Worm (Caenorhabditis elegans): ENCODE data around the gene twk-4.
A peak's percentile ranks its signal among the peaks of the same experiment; 100 is the strongest.

The twk-4 gene

DNA sequence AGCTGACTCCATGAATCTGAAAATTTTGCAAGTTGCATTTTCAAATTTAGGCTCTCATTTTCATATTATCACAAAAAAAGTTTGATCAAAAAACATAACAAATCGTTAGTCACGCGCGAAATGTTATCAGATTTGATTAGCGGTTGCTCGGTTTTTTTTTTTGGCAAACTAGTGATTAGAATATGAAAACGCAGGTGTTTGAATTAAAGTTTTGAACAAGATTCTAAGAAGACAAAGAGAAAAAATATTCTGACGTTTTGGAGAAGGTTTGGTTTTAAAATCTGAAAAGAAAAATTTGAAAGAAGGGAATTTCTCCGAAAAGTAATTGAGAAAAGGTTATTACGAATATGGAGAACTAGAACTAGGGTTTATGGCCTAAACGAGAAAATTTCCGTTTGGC, 49.7 kb downstream of the twk-4 start:
- TF ChIP-seq lin-13 (GFP tag; optimal IDR thresholded peaks at IDR 0.05), result no peak
- no peak for TF ChIP-seq lim-7 (GFP tag; IDR thresholded peaks at IDR 0.05)
- no peak for TF ChIP-seq mep-1 (tag; optimal IDR thresholded peaks at IDR 0.05)

DNA sequence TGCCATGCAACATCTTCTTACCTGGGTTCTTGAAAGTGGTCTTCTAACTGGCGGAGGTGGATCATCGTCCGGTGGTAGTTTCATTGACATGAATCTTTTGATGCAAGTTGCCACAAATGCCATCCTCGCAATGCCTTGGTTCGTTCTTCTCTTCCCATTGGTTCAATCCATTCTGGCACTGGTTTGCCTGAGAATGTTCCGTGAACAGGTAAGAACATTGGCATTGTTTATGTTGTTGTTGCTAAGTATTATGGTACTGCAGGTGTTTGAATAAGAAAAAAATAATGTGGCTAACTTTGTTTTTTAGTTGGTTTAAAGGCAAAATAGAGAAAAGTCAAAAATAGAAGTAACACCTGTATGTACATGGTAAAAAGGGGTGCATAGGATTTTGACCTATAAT, 50.3 kb downstream of the twk-4 start:
- TF ChIP-seq lsy-2 (tag; optimal IDR thresholded peaks at IDR 0.05) (no peak), unc-62 (GFP tag; optimal IDR thresholded peaks at IDR 0.05 in 1 of 2) (peak in 1 of 2 experiments; percentile 93), unc-62 (tag; optimal IDR thresholded peaks at IDR 0.05) (no peak)

DNA sequence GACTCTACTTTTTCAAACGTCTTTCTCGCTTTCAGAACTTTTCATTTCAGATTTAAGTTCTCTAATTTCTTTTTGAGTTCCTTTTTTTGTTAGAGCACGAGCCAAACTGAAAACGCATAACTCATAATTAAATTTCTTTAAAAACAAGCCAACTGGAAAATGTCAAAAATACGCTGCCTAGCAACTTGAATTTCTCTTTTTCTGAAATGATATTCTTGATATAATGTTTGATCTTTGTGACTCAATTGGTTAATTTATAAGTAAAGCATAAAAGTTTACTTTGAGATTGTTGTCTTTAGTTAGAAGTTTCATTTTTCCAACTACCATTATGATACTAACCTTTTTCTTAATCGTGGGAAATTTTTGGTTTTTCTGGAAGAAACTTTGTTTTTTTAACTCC, 53.0 kb downstream of the twk-4 start:
- no peak for TF ChIP-seq ZK337.2 (GFP tag; IDR thresholded peaks at IDR 0.05)
- no peak for TF ChIP-seq zfp-2 (tag; optimal IDR thresholded peaks at IDR 0.05)
- TF ChIP-seq nhr-41 (GFP tag; IDR thresholded peaks at IDR 0.05), result no peak
- no peak for TF ChIP-seq F37D6.2 (tag; optimal IDR thresholded peaks at IDR 0.05)
- TF ChIP-seq zag-1 (tag; optimal IDR thresholded peaks at IDR 0.05), result no peak
- TF ChIP-seq unc-62 (GFP tag; optimal IDR thresholded peaks at IDR 0.05 in 1 of 2), result peak in 1 of 2 experiments; percentile 52
- TF ChIP-seq unc-62 (tag; optimal IDR thresholded peaks at IDR 0.05), result no peak
- no peak for TF ChIP-seq aly-2 (tag; optimal IDR thresholded peaks at IDR 0.05)

DNA sequence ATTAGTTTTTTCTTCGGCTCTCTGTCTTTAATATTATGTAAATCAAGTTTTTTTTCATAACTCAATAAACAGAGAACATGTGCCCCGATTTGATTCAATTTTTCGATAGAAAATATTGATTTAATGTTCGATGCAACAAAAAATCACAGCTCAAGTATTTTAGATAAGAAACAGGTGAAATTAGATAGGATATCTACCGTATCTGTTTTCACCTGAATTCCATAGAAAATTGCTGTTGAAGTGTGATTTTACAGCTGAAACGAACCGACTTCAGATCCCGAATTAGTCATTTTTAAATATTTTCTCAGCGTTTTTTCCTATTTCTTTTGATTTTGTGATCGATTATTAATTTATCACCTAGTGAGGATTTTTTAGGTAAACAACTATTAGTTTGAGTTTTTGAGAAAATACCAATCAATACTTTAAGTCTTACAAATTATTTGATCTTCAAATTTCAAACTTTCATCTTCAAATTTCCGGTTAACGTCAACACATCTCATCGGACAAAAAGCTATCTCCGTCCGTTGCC, 54.9 kb downstream of the twk-4 start, which contains the start of gene Y9C2UA.1:
Y9C2UA.1 (plus strand) TSS at position 479 of the 529 bp plus-strand sequence.
- no peak for TF ChIP-seq F10B5.3 (tag; optimal IDR thresholded peaks at IDR 0.05)
- TF ChIP-seq lin-29 (GFP tag; IDR thresholded peaks at IDR 0.05), result no peak
- peak; percentile 42 for TF ChIP-seq aha-1 (tag)
- TF ChIP-seq dmd-8 (GFP tag; IDR thresholded peaks at IDR 0.05), result no peak
- no peak for TF ChIP-seq ZK546.5 (tag; optimal IDR thresholded peaks at IDR 0.05)
- no peak for TF ChIP-seq ztf-11 (tag; optimal IDR thresholded peaks at IDR 0.05)
- TF ChIP-seq dve-1 (tag; optimal IDR thresholded peaks at IDR 0.05; ENCODE audit: insufficient read depth), result no peak

DNA sequence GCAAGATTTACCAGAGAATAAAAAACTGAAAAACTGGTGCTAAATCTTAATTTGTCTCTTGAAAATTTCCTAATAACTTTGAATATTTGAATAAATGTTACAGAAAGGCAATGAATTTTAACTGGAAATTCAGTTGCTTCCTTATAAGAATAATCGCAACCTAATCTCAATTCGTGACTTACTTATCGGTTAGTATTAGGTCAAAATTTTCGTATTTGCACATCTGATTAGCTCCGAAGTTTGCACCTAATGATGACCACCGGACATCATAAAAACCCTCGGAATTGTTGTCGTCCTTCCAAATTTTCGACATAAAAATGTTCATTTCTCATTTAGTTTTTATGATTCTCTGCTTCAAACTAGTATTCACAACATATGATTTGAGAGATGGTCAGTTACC, 56.3 kb downstream of the twk-4 start, which contains the start of gene C16D2.3:
C16D2.3 (plus strand) TSS at position 301 of the 400 bp plus-strand sequence.
- TF ChIP-seq lin-38 (GFP tag; IDR thresholded peaks at IDR 0.05), result no peak
- TF ChIP-seq F49E8.2 (tag; optimal IDR thresholded peaks at IDR 0.05; ENCODE audit: borderline replicate concordance), result no peak
- TF ChIP-seq lir-3 (tag; optimal IDR thresholded peaks at IDR 0.05), result no peak
- TF ChIP-seq spr-3 (GFP tag; optimal IDR thresholded peaks at IDR 0.05), result no peak
- TF ChIP-seq zfp-3 (GFP tag; conservative IDR thresholded peaks at IDR 0.05), result no peak
- no peak for TF ChIP-seq ctbp-1 (GFP tag; IDR thresholded peaks at IDR 0.05)
- TF ChIP-seq lin-13 (GFP tag; optimal IDR thresholded peaks at IDR 0.05), result no peak
- TF ChIP-seq daf-8 (GFP tag; IDR thresholded peaks at IDR 0.05), result no peak

DNA sequence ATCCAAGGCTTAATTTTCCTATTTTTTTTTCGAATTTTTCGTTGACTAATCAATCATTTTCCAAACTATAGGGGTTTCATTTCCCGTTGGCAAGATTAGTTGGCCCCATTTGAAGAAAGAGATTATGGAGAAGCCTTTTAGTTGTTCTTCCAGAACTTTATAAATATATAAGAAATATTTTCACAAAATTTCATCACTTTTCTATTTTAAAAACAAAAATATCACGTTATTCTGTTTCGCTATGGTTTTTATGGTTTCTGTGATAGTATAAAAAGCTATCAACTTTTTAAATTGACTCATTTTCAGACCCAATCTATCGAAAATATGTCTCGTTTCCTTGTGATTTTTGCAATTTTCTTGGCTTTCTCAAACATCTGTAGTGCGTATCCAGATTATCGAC, 58.2 kb downstream of the twk-4 start, which contains the start of gene nlp-78:
nlp-78 (plus strand) TSS at position 301 of the 400 bp plus-strand sequence.
- TF ChIP-seq F44E2.7 (GFP tag; IDR thresholded peaks at IDR 0.05) (no peak), mxl-3 (GFP tag; optimal IDR thresholded peaks at IDR 0.05) (no peak), D1046.2 (GFP tag; IDR thresholded peaks at IDR 0.05) (no peak)

DNA sequence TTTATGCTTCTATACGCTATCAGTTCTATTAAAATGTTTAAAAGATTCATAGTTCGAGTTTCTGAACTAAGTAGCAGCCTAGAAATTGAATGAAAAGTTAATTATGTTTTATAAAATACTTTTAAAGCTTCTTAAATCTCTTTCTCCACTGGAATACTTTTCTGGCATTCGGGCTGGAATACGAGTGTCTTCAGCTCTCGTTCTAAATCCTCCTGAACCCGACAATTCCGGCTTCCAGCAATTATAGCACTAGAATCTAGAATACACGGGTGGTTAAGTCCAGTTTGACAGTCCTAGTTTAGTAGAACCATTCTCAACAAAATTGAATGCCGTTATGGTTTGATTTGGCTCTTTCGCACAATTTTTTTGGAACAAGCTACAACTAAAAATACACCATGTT, 61.8 kb downstream of the twk-4 start:
- TF ChIP-seq mdt-29 (GFP tag; IDR thresholded peaks at IDR 0.05) (no peak), Y5F2A.4 (GFP tag; optimal IDR thresholded peaks at IDR 0.05) (peak; percentile 18), mep-1 (tag; optimal IDR thresholded peaks at IDR 0.05) (peak; percentile 48), jun-1 (tag; optimal IDR thresholded peaks at IDR 0.05) (peak; percentile 92)
